Worm (Caenorhabditis elegans) whole organism, midembryonic: ENCODE measurements around the gene F02D8.4.

Source experiments
- T22C8.4 ChIP-seq: fragments of 200-800 bp; sonication (Bioruptor generic); IDR thresholded peaks from 2 replicates; pipeline ENCODE4 v1.3.6; 2022; ENCODE audit warnings: missing genetic modification characterization, missing compliant biosample characterization
- flt-1 ChIP-seq: fragments of 200-800 bp; sonication (Bioruptor generic); IDR thresholded peaks from 2 replicates; pipeline ENCODE4 v1.3.6; 2022; ENCODE audit warnings: missing genetic modification characterization, missing compliant biosample characterization
- klf-2 ChIP-seq: fragments of 200-800 bp; sonication (Bioruptor generic); conservative IDR thresholded peaks from 2 replicates; pipeline ENCODE4 v1.3.6; 2022; ENCODE audit warnings: missing genetic modification reagents, missing genetic modification characterization, missing compliant biosample characterization
- ref-1 ChIP-seq: fragments of 200-800 bp; sonication (Bioruptor generic); conservative IDR thresholded peaks from 2 replicates; pipeline ENCODE4 v1.3.6; 2022; ENCODE audit warnings: missing genetic modification reagents, missing genetic modification characterization, missing compliant biosample characterization
- ztf-23 ChIP-seq: fragments of 200-800 bp; sonication (Bioruptor generic); IDR thresholded peaks from 2 replicates; pipeline ENCODE4 v1.3.6; 2022; ENCODE audit warnings: missing genetic modification reagents, missing genetic modification characterization, missing compliant biosample characterization
- ztf-29 ChIP-seq: fragments of 200-800 bp; sonication (Bioruptor generic); IDR thresholded peaks from 2 replicates; pipeline ENCODE4 v1.3.6; 2022; ENCODE audit warnings: missing genetic modification reagents, missing genetic modification characterization, missing compliant biosample characterization

ce11 chrV:14949477-14949876 is 35.2 kb upstream of the F02D8.4 start, which contains the start of gene hil-1:
- TF ChIP-seq flt-1, result no peak
- no peak for TF ChIP-seq klf-2 (GFP tag; lab: Robert Waterston, UW)
- no peak for TF ChIP-seq ztf-29
- TF ChIP-seq ztf-23 (GFP tag; lab: Robert Waterston, UW), result no peak
- TF ChIP-seq ref-1 (GFP tag; lab: Robert Waterston, UW), result no peak
- no peak for TF ChIP-seq T22C8.4 (GFP tag; lab: Robert Waterston, UW)
